Worm (Caenorhabditis elegans) whole organism, early embryonic: Measurements from ENCODE around the gene hch-1.

Experiments
- B0310.2 ChIP-seq: sonication (generic microtip); optimal IDR thresholded peaks from 2 replicates; lab custom pipeline; 2016; ENCODE audit warnings: mild to moderate bottlenecking, missing genetic modification characterization, missing compliant biosample characterization
- F13C5.2 ChIP-seq: sonication (generic microtip); optimal IDR thresholded peaks from 2 replicates; lab custom pipeline; 2017; ENCODE audit warnings: mild to moderate bottlenecking, missing genetic modification characterization, inconsistent platforms, missing compliant biosample characterization
- ama-1 ChIP-seq: fragments of 150-350 bp; optimal IDR thresholded peaks from 2 replicates; lab custom pipeline; 2014
- ceh-36 ChIP-seq: sonication (generic microtip); optimal IDR thresholded peaks from 2 replicates; lab custom pipeline; 2016; ENCODE audit warnings: missing genetic modification characterization, inconsistent platforms, missing compliant biosample characterization
- ets-7 ChIP-seq: sonication (generic microtip); optimal IDR thresholded peaks from 2 replicates; lab custom pipeline; 2016; ENCODE audit warnings: missing genotype, missing genetic modification characterization, missing compliant biosample characterization
- flt-1 ChIP-seq: fragments of 200-800 bp; sonication (Bioruptor generic); IDR thresholded peaks from 2 replicates; pipeline ENCODE4 v1.3.6; 2022; ENCODE audit warnings: missing genetic modification characterization, missing compliant biosample characterization
- hmbx-1 ChIP-seq: sonication (generic microtip); optimal IDR thresholded peaks from 2 replicates; lab custom pipeline; 2016; ENCODE audit warnings: mild to moderate bottlenecking, missing genetic modification characterization, missing compliant biosample characterization
- hmg-4 ChIP-seq: fragments of 200-800 bp; sonication (Bioruptor generic); optimal IDR thresholded peaks from 2 replicates; lab custom pipeline; 2018; ENCODE audit warnings: mild to moderate bottlenecking, missing genetic modification characterization, missing compliant biosample characterization
- hnd-1 ChIP-seq: sonication (generic microtip); optimal IDR thresholded peaks from 2 replicates; lab custom pipeline; 2016; ENCODE audit warnings: missing genetic modification characterization, missing compliant biosample characterization
- pes-1 ChIP-seq: fragments of 200-800 bp; sonication (Bioruptor generic); IDR thresholded peaks from 2 replicates; pipeline ENCODE4 v1.3.6; 2022; ENCODE audit warnings: missing genetic modification reagents, missing genetic modification characterization, missing compliant biosample characterization
- scrt-1 ChIP-seq: fragments of 200-800 bp; sonication (Bioruptor generic); IDR thresholded peaks from 2 replicates; pipeline ENCODE4 v1.3.6; 2022; ENCODE audit warnings: missing genetic modification characterization, missing compliant biosample characterization
- sea-1 ChIP-seq: fragments of 200-800 bp; sonication (Bioruptor generic); conservative IDR thresholded peaks from 2 replicates; pipeline ENCODE4 v1.3.6; 2022; ENCODE audit warnings: missing genetic modification characterization, missing compliant biosample characterization
- tbx-11 ChIP-seq: fragments of 200-800 bp; sonication (Bioruptor generic); IDR thresholded peaks from 2 replicates; pipeline ENCODE4 v1.3.6; 2022; ENCODE audit warnings: missing genetic modification characterization, missing compliant biosample characterization
- tbx-37 ChIP-seq: fragments of 200-800 bp; sonication (Bioruptor generic); conservative IDR thresholded peaks from 2 replicates; pipeline ENCODE4 v1.3.6; 2022; ENCODE audit warnings: missing genetic modification reagents, missing genetic modification characterization, missing compliant biosample characterization

- TF ChIP-seq flt-1 (GFP tag; lab: Robert Waterston, UW): no peak
- no peak for TF ChIP-seq tbx-37 (GFP tag; lab: Robert Waterston, UW)
- TF ChIP-seq scrt-1 (GFP tag; lab: Robert Waterston, UW): no peak
- TF ChIP-seq ama-1 (lab: Kevin White, UChicago): no peak
- TF ChIP-seq ceh-36: no peak
- no peak for TF ChIP-seq hnd-1 (tag; lab: Kevin White, UChicago)
- TF ChIP-seq B0310.2 (tag; lab: Kevin White, UChicago): no peak
- no peak for TF ChIP-seq tbx-11 (GFP tag; lab: Robert Waterston, UW)
- no peak for TF ChIP-seq sea-1 (GFP tag; lab: Robert Waterston, UW)
- no peak for TF ChIP-seq ets-7 (tag; lab: Kevin White, UChicago)
- no peak for TF ChIP-seq pes-1 (GFP tag; lab: Robert Waterston, UW)
- TF ChIP-seq hmbx-1 (tag; lab: Kevin White, UChicago): no peak
- no peak for TF ChIP-seq hmg-4
- TF ChIP-seq F13C5.2: no peak
Measured at ce11 chrX:14731828-14732331, 32.1 kb upstream of the hch-1 start, which contains the start of gene F33C8.4.
